Fruit fly (Drosophila melanogaster) Kc167 (cell line): ENCODE results near the gene CG5191.

ENCODE experiments used
- insv ChIP-seq: fragments of >200 bp; optimal IDR thresholded peaks from 3 replicates; lab custom pipeline; 2018; ENCODE audit warnings: missing external identifiers
- psq ChIP-seq: fragments of >200 bp; optimal IDR thresholded peaks from 2 replicates; lab custom pipeline; 2017; ENCODE audit warnings: missing external identifiers
- ttk ChIP-seq: sonication (Bioruptor generic); optimal IDR thresholded peaks from 2 replicates; lab custom pipeline; 2017; ENCODE audit warnings: missing external identifiers

- TF ChIP-seq ttk (no peak), psq (no peak), insv (no peak)
Observed at dm6 chr3R:20551487-20552079, 9.1 kb upstream of the CG5191 start.
